Worm (Caenorhabditis elegans) whole organism, early embryonic: Measurements from ENCODE around the gene W05B10.4.

Source experiments
- B0310.2 ChIP-seq: sonication (generic microtip); optimal IDR thresholded peaks from 2 replicates; lab custom pipeline; 2016; ENCODE audit warnings: mild to moderate bottlenecking, missing genetic modification characterization, missing compliant biosample characterization
- F13C5.2 ChIP-seq: sonication (generic microtip); optimal IDR thresholded peaks from 2 replicates; lab custom pipeline; 2017; ENCODE audit warnings: mild to moderate bottlenecking, missing genetic modification characterization, inconsistent platforms, missing compliant biosample characterization
- aly-1 ChIP-seq: sonication (generic microtip); optimal IDR thresholded peaks from 2 replicates; lab custom pipeline; 2016; ENCODE audit warnings: missing genetic modification characterization, missing compliant biosample characterization
- ama-1 ChIP-seq: fragments of 150-350 bp; optimal IDR thresholded peaks from 2 replicates; lab custom pipeline; 2014
- ceh-13 ChIP-seq: fragments of 200-800 bp; sonication (Bioruptor generic); optimal IDR thresholded peaks from 2 replicates; lab custom pipeline; 2018; ENCODE audit warnings: mild to moderate bottlenecking, missing genetic modification characterization, missing compliant biosample characterization
- ceh-36 ChIP-seq: sonication (generic microtip); optimal IDR thresholded peaks from 2 replicates; lab custom pipeline; 2016; ENCODE audit warnings: missing genetic modification characterization, inconsistent platforms, missing compliant biosample characterization
- ets-7 ChIP-seq: sonication (generic microtip); optimal IDR thresholded peaks from 2 replicates; lab custom pipeline; 2016; ENCODE audit warnings: missing genotype, missing genetic modification characterization, missing compliant biosample characterization
- flt-1 ChIP-seq: fragments of 200-800 bp; sonication (Bioruptor generic); IDR thresholded peaks from 2 replicates; pipeline ENCODE4 v1.3.6; 2022; ENCODE audit warnings: missing genetic modification characterization, missing compliant biosample characterization
- hmbx-1 ChIP-seq: sonication (generic microtip); optimal IDR thresholded peaks from 2 replicates; lab custom pipeline; 2016; ENCODE audit warnings: mild to moderate bottlenecking, missing genetic modification characterization, missing compliant biosample characterization
- hmg-4 ChIP-seq: fragments of 200-800 bp; sonication (Bioruptor generic); optimal IDR thresholded peaks from 2 replicates; lab custom pipeline; 2018; ENCODE audit warnings: mild to moderate bottlenecking, missing genetic modification characterization, missing compliant biosample characterization
- hnd-1 ChIP-seq: sonication (generic microtip); optimal IDR thresholded peaks from 2 replicates; lab custom pipeline; 2016; ENCODE audit warnings: missing genetic modification characterization, missing compliant biosample characterization
- pes-1 ChIP-seq: fragments of 200-800 bp; sonication (Bioruptor generic); IDR thresholded peaks from 2 replicates; pipeline ENCODE4 v1.3.6; 2022; ENCODE audit warnings: missing genetic modification reagents, missing genetic modification characterization, missing compliant biosample characterization
- scrt-1 ChIP-seq: fragments of 200-800 bp; sonication (Bioruptor generic); IDR thresholded peaks from 2 replicates; pipeline ENCODE4 v1.3.6; 2022; ENCODE audit warnings: missing genetic modification characterization, missing compliant biosample characterization
- sea-1 ChIP-seq: fragments of 200-800 bp; sonication (Bioruptor generic); conservative IDR thresholded peaks from 2 replicates; pipeline ENCODE4 v1.3.6; 2022; ENCODE audit warnings: missing genetic modification characterization, missing compliant biosample characterization
- tbx-11 ChIP-seq: fragments of 200-800 bp; sonication (Bioruptor generic); IDR thresholded peaks from 2 replicates; pipeline ENCODE4 v1.3.6; 2022; ENCODE audit warnings: missing genetic modification characterization, missing compliant biosample characterization
- tbx-37 ChIP-seq: fragments of 200-800 bp; sonication (Bioruptor generic); conservative IDR thresholded peaks from 2 replicates; pipeline ENCODE4 v1.3.6; 2022; ENCODE audit warnings: missing genetic modification reagents, missing genetic modification characterization, missing compliant biosample characterization
- tra-4 ChIP-seq: sonication (generic microtip); optimal IDR thresholded peaks from 2 replicates; lab custom pipeline; 2017; ENCODE audit warnings: missing genetic modification characterization, missing compliant biosample characterization

Gene W05B10.4

ce11 chrV:12714120-12714519, 46.1 kb downstream of the W05B10.4 start, which contains the start of gene R11D1.4:
R11D1.4 (minus strand) TSS chrV:12714220.
- TF ChIP-seq sea-1 (no peak), hmg-4 (GFP tag; lab: Kevin White, UChicago) (no peak), ceh-13 (no peak), tra-4 (no peak), scrt-1 (GFP tag; lab: Robert Waterston, UW) (no peak), hmbx-1 (no peak), aly-1 (no peak), flt-1 (GFP tag; lab: Robert Waterston, UW) (no peak), hnd-1 (tag; lab: Kevin White, UChicago) (no peak), pes-1 (GFP tag; lab: Robert Waterston, UW) (no peak), F13C5.2 (tag; lab: Kevin White, UChicago) (no peak), tbx-11 (no peak), ceh-36 (tag; lab: Kevin White, UChicago) (no peak), B0310.2 (tag; lab: Kevin White, UChicago) (no peak), tbx-37 (GFP tag; lab: Robert Waterston, UW) (no peak), ama-1 (lab: Kevin White, UChicago) (no peak), ets-7 (tag; lab: Kevin White, UChicago) (no peak)

- TF ChIP-seq ceh-13 (no peak), flt-1 (GFP tag; lab: Robert Waterston, UW) (no peak), pes-1 (GFP tag; lab: Robert Waterston, UW) (no peak), B0310.2 (tag; lab: Kevin White, UChicago) (no peak)
Measured at ce11 chrV:12716447-12716846, 48.4 kb downstream of the W05B10.4 start, which contains the start of gene str-178. str-178 (minus strand) TSS chrV:12716547.

- TF ChIP-seq scrt-1 (GFP tag; lab: Robert Waterston, UW) (no peak), B0310.2 (tag; lab: Kevin White, UChicago) (no peak), ceh-13 (no peak), ama-1 (lab: Kevin White, UChicago) (no peak), ceh-36 (tag; lab: Kevin White, UChicago) (no peak), sea-1 (no peak), hmbx-1 (no peak), ets-7 (tag; lab: Kevin White, UChicago) (no peak), hnd-1 (tag; lab: Kevin White, UChicago) (no peak), flt-1 (GFP tag; lab: Robert Waterston, UW) (no peak), aly-1 (no peak), pes-1 (GFP tag; lab: Robert Waterston, UW) (no peak), tbx-11 (no peak), tra-4 (no peak)
Measured at ce11 chrV:12718622-12719021, 50.6 kb downstream of the W05B10.4 start, which contains the start of gene str-181. str-181 (minus strand) TSS chrV:12718722.
